Worm (Caenorhabditis elegans) whole organism, mixed stage, embryonic: Measurements from ENCODE around the gene nbs-1.

Source experiments
- M03D4.4 ChIP-seq: sonication (generic microtip); optimal IDR thresholded peaks from 2 replicates; lab custom pipeline; 2017; ENCODE audit warnings: mild to moderate bottlenecking, missing genetic modification characterization, missing compliant biosample characterization
- ceh-43 ChIP-seq: fragments of 200-800 bp; sonication (Bioruptor generic); optimal IDR thresholded peaks from 2 replicates; lab custom pipeline; 2018; ENCODE audit warnings: mild to moderate bottlenecking, missing genetic modification characterization, moderate library complexity, missing compliant biosample characterization
- elt-1 ChIP-seq: sonication (generic microtip); optimal IDR thresholded peaks from 2 replicates; lab custom pipeline; 2017; ENCODE audit warnings: missing genetic modification characterization, mild to moderate bottlenecking, missing compliant biosample characterization, antibody characterized with exemption, moderate library complexity, borderline replicate concordance; ENCODE audit not compliant: insufficient read depth
- lsy-2 ChIP-seq: fragments of 150-350 bp; optimal IDR thresholded peaks from 2 replicates; lab custom pipeline; 2014; ENCODE audit warnings: missing biosample characterization, missing genetic modification characterization
- nhr-237 ChIP-seq: fragments of 150-350 bp; optimal IDR thresholded peaks from 2 replicates; lab custom pipeline; 2014; ENCODE audit warnings: missing biosample characterization, missing genetic modification characterization
- nhr-76 ChIP-seq: sonication (generic microtip); optimal IDR thresholded peaks from 2 replicates; lab custom pipeline; 2017; ENCODE audit warnings: missing biosample characterization, missing genetic modification characterization
- pha-4 ChIP-seq: fragments of 150-350 bp; optimal IDR thresholded peaks from 2 replicates; lab custom pipeline; 2018; ENCODE audit warnings: missing biosample characterization, missing genetic modification reagents, missing genetic modification characterization
- snpc-4 ChIP-seq: fragments of 150-350 bp; optimal IDR thresholded peaks from 2 replicates; lab custom pipeline; 2014; ENCODE audit warnings: missing biosample characterization, missing genetic modification characterization
- unc-62 ChIP-seq: fragments of 150-350 bp; optimal IDR thresholded peaks from 2 replicates; lab custom pipeline; 2014; ENCODE audit warnings: missing biosample characterization, missing genetic modification reagents, missing genetic modification characterization
- ztf-11 ChIP-seq: fragments of 150-350 bp; optimal IDR thresholded peaks from 2 replicates; lab custom pipeline; 2014; ENCODE audit warnings: missing biosample characterization, missing genetic modification characterization

DNA sequence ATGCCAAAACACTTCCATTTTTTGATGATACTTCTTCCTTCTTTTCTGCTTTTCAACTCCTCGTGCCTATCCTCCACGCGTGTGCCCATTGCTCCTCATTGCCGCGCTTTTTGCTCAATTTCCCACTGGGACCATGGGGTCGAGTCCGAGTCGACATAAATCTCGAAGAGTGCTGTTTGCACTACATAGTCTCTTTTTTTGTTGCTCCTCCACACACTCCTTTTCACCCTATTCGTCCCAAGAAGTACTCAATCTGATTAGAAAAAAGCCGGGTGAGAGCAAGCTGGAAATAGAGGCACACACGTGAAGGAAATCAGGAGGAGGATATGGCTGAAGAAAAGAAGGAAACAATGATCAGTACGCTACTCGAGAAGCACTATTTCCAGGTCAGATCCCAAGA, 46.3 kb upstream of the nbs-1 start, which contains the start of gene arrd-6:
- TF ChIP-seq M03D4.4 (tag; lab: Kevin White, UChicago) = no peak
- TF ChIP-seq lsy-2 (tag; lab: Kevin White, UChicago) = no peak
- TF ChIP-seq ztf-11 = no peak
- TF ChIP-seq nhr-76 (tag; lab: Kevin White, UChicago) = no peak
- no peak for TF ChIP-seq ceh-43 (GFP tag; lab: Kevin White, UChicago)
- TF ChIP-seq unc-62 = no peak
- no peak for TF ChIP-seq snpc-4 (tag; lab: Kevin White, UChicago)
- no peak for TF ChIP-seq nhr-237 (tag; lab: Kevin White, UChicago)
- no peak for TF ChIP-seq pha-4
- TF ChIP-seq elt-1 = no peak
